Worm (Caenorhabditis elegans): ENCODE results near the gene T25F10.1.

The T25F10.1 gene

DNA sequence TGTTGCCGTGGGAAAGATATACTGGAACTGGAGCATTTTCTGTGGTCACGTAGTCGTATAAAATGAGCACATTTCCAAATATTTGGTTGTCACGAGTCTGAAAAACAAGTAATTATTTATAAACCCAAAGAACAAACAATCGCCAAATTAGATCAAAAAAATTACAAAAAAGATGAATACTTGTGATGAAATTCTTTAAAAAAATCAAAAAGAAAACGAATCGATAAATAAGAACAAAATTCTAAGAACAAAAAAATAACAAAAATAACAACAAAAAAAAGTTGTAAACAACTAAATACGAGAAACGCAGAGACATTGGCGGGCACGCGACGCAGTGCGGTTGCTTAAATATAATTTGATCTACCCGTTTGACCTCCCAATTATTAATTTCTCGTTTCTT lies 5.4 kb downstream of the T25F10.1 start, which contains the start of gene ZC404.16:
ZC404.16 (minus strand) TSS at position 101 of the 400 bp plus-strand sequence.
- TF ChIP-seq ztf-25 (GFP tag; IDR thresholded peaks at IDR 0.05) (no peak), fkh-3 (tag; optimal IDR thresholded peaks at IDR 0.05) (no peak), T26A5.8 (tag; optimal IDR thresholded peaks at IDR 0.05) (no peak), madf-6 (GFP tag; IDR thresholded peaks at IDR 0.05) (peak; percentile 64), efl-1 (GFP tag; optimal IDR thresholded peaks at IDR 0.05) (peak; percentile 39), sea-2 (GFP tag; IDR thresholded peaks at IDR 0.05) (no peak), let-526 (GFP tag; IDR thresholded peaks at IDR 0.05) (no peak), F37B4.10 (GFP tag; IDR thresholded peaks at IDR 0.05) (no peak), mcd-1 (GFP tag; IDR thresholded peaks at IDR 0.05) (no peak)

DNA sequence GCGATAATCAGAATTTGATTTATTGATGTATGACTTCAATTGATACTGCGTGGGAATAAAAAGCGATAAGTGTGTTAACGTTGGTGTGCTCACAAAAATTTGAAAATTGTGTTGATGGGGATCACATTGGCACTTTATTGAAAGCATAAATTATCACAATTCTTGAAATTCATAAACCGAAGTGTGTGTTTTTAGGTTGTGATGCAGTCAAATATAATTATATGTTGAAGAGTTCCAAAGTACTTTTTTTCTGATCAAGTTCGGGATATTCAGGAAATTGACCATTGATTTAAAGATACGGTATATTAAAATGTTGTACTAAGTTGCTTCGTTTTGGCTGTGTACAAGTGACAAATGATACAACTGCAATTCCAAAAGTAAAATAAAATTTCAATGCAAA lies 7.4 kb downstream of the T25F10.1 start, which contains the start of gene srh-28:
srh-28 (minus strand) TSS at position 101 of the 400 bp plus-strand sequence.
- no peak for TF ChIP-seq lin-54 (GFP tag; optimal IDR thresholded peaks at IDR 0.05)
- TF ChIP-seq nhr-120 (GFP tag; IDR thresholded peaks at IDR 0.05) = no peak
- TF ChIP-seq hmg-20 (GFP tag; IDR thresholded peaks at IDR 0.05) = no peak
- no peak for TF ChIP-seq egl-44 (GFP tag; IDR thresholded peaks at IDR 0.05)
- no peak for TF ChIP-seq hmg-1.2 (GFP tag; IDR thresholded peaks at IDR 0.05)

DNA sequence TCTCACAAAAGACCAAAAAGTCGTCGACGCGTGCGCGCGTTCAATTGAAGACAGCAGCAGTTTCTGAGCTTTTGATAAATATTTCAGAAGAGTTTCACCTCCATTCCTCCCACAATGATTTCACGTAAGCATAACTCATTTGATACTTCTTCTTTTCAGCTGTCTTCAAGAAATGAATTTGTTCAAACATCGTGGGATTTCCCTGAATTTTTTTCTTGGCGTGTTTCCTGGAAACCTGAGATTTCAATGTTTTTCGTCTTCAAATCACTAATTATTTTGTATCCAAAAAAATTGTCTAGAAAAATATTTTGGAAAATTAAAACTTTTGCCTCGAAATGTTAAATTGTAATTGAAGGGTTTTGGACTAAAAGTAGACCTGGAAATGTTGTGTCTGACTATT lies 10.2 kb downstream of the T25F10.1 start:
- TF ChIP-seq hrde-1 (tag; optimal IDR thresholded peaks at IDR 0.05; ENCODE audit: borderline replicate concordance) (no peak), F23B12.7 (tag; optimal IDR thresholded peaks at IDR 0.05; ENCODE audit: insufficient read depth) (no peak), ztf-6 (GFP tag; IDR thresholded peaks at IDR 0.05) (no peak), madf-10 (tag; optimal IDR thresholded peaks at IDR 0.05) (no peak), gei-17 (GFP tag; optimal IDR thresholded peaks at IDR 0.05) (no peak), dpff-1 (tag; optimal IDR thresholded peaks at IDR 0.05) (no peak), lsl-1 (GFP tag; optimal IDR thresholded peaks at IDR 0.05) (no peak), F57A8.1 (GFP tag; optimal IDR thresholded peaks at IDR 0.05) (no peak)

DNA sequence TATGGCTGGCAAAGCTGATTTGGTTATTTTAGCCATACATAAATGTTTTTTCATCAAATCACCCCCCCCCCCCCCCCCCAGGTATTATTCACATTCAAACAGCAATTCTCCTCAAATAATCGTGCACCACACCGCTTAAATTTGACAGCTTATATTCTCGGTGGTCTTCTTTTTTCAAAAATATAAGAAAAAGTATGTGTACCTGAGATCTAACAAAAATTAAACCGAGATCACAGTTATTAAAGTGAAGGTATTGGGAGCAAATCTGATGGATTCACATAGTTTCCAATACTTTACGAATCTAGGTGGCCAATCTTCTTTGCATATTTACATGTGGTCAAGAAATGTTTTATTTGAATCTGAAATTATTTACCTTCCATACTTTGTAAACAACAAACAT lies 11.9 kb downstream of the T25F10.1 start, which contains the start of gene ZC404.15:
ZC404.15 (plus strand) TSS at position 301 of the 400 bp plus-strand sequence.
- no peak for TF ChIP-seq B0261.1 (tag; optimal IDR thresholded peaks at IDR 0.05)
- no peak for TF ChIP-seq dpff-1 (tag; optimal IDR thresholded peaks at IDR 0.05)
- no peak for TF ChIP-seq D2030.7 (GFP tag; IDR thresholded peaks at IDR 0.05)
- TF ChIP-seq F37B4.10 (GFP tag; IDR thresholded peaks at IDR 0.05) = no peak

DNA sequence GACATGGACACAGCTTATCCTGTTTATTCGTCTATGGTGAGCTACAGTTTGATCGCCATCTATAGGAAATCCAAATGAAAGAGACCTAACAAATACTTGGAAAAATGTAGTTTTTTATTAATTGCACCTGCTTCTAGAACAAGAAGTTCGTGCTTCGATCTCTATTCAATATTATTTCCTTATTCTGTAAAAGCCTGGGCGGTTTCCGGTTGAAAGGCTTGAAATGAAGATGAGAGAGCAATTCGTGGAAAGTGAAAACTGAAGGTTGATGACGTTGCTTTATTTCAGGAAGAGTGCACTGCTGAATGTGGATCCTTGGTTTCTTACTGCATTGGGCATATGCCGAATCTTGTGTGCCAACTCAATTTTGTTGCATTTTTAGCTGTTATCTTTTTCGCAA lies 12.4 kb downstream of the T25F10.1 start:
- TF ChIP-seq T07F8.4 (tag; optimal IDR thresholded peaks at IDR 0.05) = no peak
- no peak for TF ChIP-seq tbp1 (GFP tag; optimal IDR thresholded peaks at IDR 0.05)
- no peak for TF ChIP-seq Y56A3A.18 (GFP tag; IDR thresholded peaks at IDR 0.05)
- no peak for TF ChIP-seq aptf-3 (GFP tag; IDR thresholded peaks at IDR 0.05)
- 0 out of 2 replicates have a peak, but pooled peaks have one; percentile 26 for TF ChIP-seq cebp-2 (GFP tag; IDR thresholded peaks at IDR 0.05)
- TF ChIP-seq ceh-79 (tag; optimal IDR thresholded peaks at IDR 0.05) = no peak

DNA sequence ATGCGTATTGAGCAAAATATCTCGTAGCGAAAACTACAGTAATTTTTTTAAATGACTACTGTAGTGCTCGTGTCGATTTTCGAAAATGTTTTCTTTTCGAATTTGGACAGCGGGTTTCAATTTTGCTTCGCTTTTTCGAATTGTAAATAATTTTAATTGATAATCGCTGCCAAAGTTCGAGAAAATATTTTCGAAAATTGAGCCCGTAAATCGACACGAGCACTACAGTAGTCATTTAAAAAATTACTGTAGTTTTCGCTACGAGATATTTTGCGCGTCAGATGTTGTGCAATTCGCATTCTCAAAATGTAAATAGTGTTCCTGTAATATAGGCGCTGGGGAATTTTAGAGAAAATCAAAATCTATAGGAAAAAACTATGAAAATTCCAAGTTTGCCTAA lies 14.0 kb downstream of the T25F10.1 start:
- TF ChIP-seq snpc-1.1 (tag; optimal IDR thresholded peaks at IDR 0.05; ENCODE audit: insufficient read depth) (no peak), hmg-1.2 (GFP tag; IDR thresholded peaks at IDR 0.05) (no peak), ceh-91 (GFP tag; IDR thresholded peaks at IDR 0.05) (peak; percentile 50; the same call in 1 of the 2 replicates), hlh-26 (GFP tag; conservative IDR thresholded peaks at IDR 0.05) (no peak), F49E8.2 (tag; optimal IDR thresholded peaks at IDR 0.05; ENCODE audit: insufficient read depth) (no peak), D2030.7 (GFP tag; IDR thresholded peaks at IDR 0.05) (no peak), cebp-1 (GFP tag; IDR thresholded peaks at IDR 0.05) (no peak), cebp-1 (tag; optimal IDR thresholded peaks at IDR 0.05) (no peak), lsl-1 (GFP tag; optimal IDR thresholded peaks at IDR 0.05) (peak; percentile 81), F33H1.4 (GFP tag; IDR thresholded peaks at IDR 0.05) (peak; percentile 60), mxl-1 (tag; optimal IDR thresholded peaks at IDR 0.05) (no peak)

Measured in whole organism, young adult.